Worm (Caenorhabditis elegans): Measurements from ENCODE around the gene Y54G2A.26.
A peak's percentile ranks its signal among the peaks of the same experiment; 100 is the strongest.

Gene Y54G2A.26

DNA sequence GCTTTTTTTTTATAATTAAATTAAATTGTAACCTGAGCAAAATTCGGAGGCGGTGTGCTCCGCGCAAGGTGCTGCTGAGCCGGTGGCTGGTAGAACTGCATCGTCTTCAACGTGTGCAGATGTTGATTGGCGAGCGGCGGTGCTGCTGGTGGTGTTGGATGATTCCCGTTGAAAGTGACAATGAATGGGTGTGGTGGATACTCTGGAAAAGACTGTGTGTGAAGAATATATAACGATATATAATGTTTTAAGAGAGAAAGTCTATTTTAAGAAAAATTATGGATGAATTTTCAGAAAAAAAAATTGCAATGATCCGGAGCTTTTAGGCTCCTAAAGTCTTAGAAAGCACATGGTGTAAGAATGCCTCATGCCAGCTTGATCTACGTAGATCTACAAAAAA lies at the start of gene Y54G2A.26:
Gene Y54G2A.26 (minus strand): TSS at position 101 of the 400 bp plus-strand sequence.
- TF ChIP-seq ztf-23 (GFP tag; IDR thresholded peaks at IDR 0.05): no peak
- TF ChIP-seq klf-2 (GFP tag; conservative IDR thresholded peaks at IDR 0.05): no peak
- no peak for TF ChIP-seq flt-1 (GFP tag; IDR thresholded peaks at IDR 0.05)
- TF ChIP-seq ztf-29 (GFP tag; IDR thresholded peaks at IDR 0.05): no peak
- TF ChIP-seq med-1 (GFP tag; optimal IDR thresholded peaks at IDR 0.05; ENCODE audit: insufficient read depth): no peak
- TF ChIP-seq T22C8.4 (GFP tag; IDR thresholded peaks at IDR 0.05): no peak
- TF ChIP-seq cog-1 (tag; optimal IDR thresholded peaks at IDR 0.05): no peak
- no peak for TF ChIP-seq ref-1 (GFP tag; conservative IDR thresholded peaks at IDR 0.05)
- no peak for TF ChIP-seq tab-1 (GFP tag; IDR thresholded peaks at IDR 0.05)

DNA sequence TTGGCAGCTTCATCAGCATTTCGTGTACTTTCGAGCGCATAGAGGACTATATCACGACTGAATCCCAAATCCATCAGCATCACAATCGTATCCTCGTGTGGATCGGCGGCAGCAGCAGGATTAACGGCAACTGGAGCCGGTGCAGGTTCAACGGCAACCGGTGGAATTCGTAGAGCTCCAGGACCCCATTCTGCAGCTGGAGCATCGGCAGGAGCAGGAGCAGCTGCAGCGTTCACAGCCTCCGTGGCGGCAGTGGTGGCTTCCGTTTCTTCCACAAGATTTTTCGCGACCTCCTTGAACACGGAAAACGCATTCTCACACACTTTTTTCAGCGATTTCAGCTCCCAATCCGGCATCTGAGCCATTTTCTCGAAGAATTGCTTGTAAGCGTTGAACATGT lies 48.9 kb upstream of the Y54G2A.26 start:
- TF ChIP-seq cog-1 (tag; optimal IDR thresholded peaks at IDR 0.05) (no peak), ztf-23 (GFP tag; IDR thresholded peaks at IDR 0.05) (no peak), flt-1 (GFP tag; IDR thresholded peaks at IDR 0.05) (no peak)

DNA sequence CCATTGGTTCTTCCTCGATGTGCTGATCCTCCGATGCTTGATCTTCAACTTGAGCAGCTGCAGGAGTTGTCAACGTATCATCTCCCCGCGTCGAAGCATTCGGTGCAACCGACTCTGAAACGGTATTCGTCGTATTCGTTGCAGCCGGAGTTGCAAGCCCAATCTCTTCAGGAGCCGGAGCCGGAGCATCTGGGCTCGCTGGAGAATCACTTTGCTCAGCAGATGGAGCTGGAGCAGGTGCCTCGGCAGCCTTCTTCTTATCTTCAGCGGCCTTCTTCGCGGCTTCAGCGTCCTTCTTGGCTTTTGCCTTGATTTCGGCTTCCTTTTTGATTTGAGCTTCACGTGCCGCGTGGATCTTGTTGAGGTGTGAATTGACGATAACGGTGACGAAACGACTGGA lies 43.5 kb upstream of the Y54G2A.26 start:
- no peak for TF ChIP-seq T22C8.4 (GFP tag; IDR thresholded peaks at IDR 0.05)
- TF ChIP-seq tab-1 (GFP tag; IDR thresholded peaks at IDR 0.05): no peak
- TF ChIP-seq flt-1 (GFP tag; IDR thresholded peaks at IDR 0.05): no peak
- TF ChIP-seq ztf-29 (GFP tag; IDR thresholded peaks at IDR 0.05): no peak
- TF ChIP-seq med-1 (GFP tag; optimal IDR thresholded peaks at IDR 0.05; ENCODE audit: insufficient read depth): no peak
- TF ChIP-seq cog-1 (tag; optimal IDR thresholded peaks at IDR 0.05): no peak
- no peak for TF ChIP-seq ref-1 (GFP tag; conservative IDR thresholded peaks at IDR 0.05)
- no peak for TF ChIP-seq klf-2 (GFP tag; conservative IDR thresholded peaks at IDR 0.05)
- no peak for TF ChIP-seq ztf-23 (GFP tag; IDR thresholded peaks at IDR 0.05)

DNA sequence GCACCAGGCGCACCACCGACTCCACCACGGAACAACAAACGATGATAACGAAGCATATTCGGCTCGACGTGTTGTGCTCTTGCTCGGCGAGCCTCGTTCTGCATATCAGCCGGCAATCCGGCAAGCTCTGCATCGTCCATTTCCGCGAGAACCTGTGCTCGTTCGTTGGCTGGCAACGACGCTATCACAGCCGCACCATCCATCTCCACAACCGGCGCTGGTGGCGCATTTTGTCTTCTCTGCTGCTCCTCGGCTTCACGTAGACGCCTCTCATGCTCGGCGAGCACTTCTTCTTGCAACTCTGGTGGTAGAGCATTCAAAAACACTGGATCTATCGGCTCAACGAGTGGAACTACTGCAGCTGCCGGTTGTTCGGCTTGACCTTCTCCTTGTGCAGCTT lies 42.7 kb upstream of the Y54G2A.26 start:
- no peak for TF ChIP-seq ref-1 (GFP tag; conservative IDR thresholded peaks at IDR 0.05)
- no peak for TF ChIP-seq ztf-29 (GFP tag; IDR thresholded peaks at IDR 0.05)
- no peak for TF ChIP-seq T22C8.4 (GFP tag; IDR thresholded peaks at IDR 0.05)
- TF ChIP-seq cog-1 (tag; optimal IDR thresholded peaks at IDR 0.05): no peak
- TF ChIP-seq ztf-23 (GFP tag; IDR thresholded peaks at IDR 0.05): no peak
- TF ChIP-seq med-1 (GFP tag; optimal IDR thresholded peaks at IDR 0.05; ENCODE audit: insufficient read depth): no peak
- TF ChIP-seq klf-2 (GFP tag; conservative IDR thresholded peaks at IDR 0.05): no peak
- no peak for TF ChIP-seq tab-1 (GFP tag; IDR thresholded peaks at IDR 0.05)

DNA sequence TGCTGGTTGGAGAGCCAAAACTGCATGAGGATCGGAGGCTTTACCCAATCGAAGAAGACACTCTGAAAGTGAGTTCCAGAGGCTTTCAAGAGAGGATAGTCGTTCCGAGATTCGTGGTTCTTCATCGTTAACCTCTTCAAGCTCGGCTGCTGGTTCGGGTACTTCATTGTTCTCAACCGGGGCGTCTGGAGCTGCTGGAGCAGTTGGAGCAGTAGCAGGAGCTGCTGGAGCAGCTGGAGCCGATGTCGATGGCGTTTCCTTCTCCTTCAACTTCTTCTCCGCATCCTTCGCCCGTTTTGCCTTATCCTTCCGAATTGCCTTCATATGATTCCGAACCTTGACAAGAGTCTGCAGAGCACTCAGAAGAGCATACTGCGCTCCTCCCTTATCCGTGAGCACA lies 40.1 kb upstream of the Y54G2A.26 start:
- TF ChIP-seq T22C8.4 (GFP tag; IDR thresholded peaks at IDR 0.05): no peak
- no peak for TF ChIP-seq ref-1 (GFP tag; conservative IDR thresholded peaks at IDR 0.05)
- TF ChIP-seq klf-2 (GFP tag; conservative IDR thresholded peaks at IDR 0.05): no peak
- TF ChIP-seq cog-1 (tag; optimal IDR thresholded peaks at IDR 0.05): no peak
- TF ChIP-seq tab-1 (GFP tag; IDR thresholded peaks at IDR 0.05): no peak
- TF ChIP-seq med-1 (GFP tag; optimal IDR thresholded peaks at IDR 0.05; ENCODE audit: insufficient read depth): no peak
- TF ChIP-seq flt-1 (GFP tag; IDR thresholded peaks at IDR 0.05): no peak
- no peak for TF ChIP-seq ztf-23 (GFP tag; IDR thresholded peaks at IDR 0.05)
- TF ChIP-seq ztf-29 (GFP tag; IDR thresholded peaks at IDR 0.05): no peak

DNA sequence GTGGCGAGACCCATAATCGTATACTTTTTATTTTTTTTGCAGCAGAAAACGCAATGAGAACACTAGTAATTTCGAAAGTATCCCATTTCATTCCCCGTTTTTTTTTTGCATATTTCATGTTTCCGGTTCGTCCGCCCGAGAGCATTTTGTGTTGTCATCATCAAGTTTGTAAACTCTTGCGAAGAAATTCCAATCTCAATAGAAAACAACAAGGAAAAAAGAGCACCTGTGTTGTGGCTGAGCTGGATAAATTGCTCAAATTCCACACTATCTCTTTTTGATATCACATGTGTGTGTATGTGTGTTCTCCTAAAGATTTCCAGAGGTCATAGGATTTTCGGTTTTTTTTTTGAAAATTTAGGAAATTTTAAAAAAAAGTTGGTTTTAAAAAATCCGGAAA lies 36.7 kb upstream of the Y54G2A.26 start:
- TF ChIP-seq ref-1 (GFP tag; conservative IDR thresholded peaks at IDR 0.05): no peak
- no peak for TF ChIP-seq T22C8.4 (GFP tag; IDR thresholded peaks at IDR 0.05)
- TF ChIP-seq flt-1 (GFP tag; IDR thresholded peaks at IDR 0.05): no peak
- TF ChIP-seq cog-1 (tag; optimal IDR thresholded peaks at IDR 0.05): no peak
- TF ChIP-seq ztf-23 (GFP tag; IDR thresholded peaks at IDR 0.05): no peak
- no peak for TF ChIP-seq tab-1 (GFP tag; IDR thresholded peaks at IDR 0.05)
- no peak for TF ChIP-seq med-1 (GFP tag; optimal IDR thresholded peaks at IDR 0.05; ENCODE audit: insufficient read depth)
- no peak for TF ChIP-seq ztf-29 (GFP tag; IDR thresholded peaks at IDR 0.05)
- TF ChIP-seq klf-2 (GFP tag; conservative IDR thresholded peaks at IDR 0.05): no peak

DNA sequence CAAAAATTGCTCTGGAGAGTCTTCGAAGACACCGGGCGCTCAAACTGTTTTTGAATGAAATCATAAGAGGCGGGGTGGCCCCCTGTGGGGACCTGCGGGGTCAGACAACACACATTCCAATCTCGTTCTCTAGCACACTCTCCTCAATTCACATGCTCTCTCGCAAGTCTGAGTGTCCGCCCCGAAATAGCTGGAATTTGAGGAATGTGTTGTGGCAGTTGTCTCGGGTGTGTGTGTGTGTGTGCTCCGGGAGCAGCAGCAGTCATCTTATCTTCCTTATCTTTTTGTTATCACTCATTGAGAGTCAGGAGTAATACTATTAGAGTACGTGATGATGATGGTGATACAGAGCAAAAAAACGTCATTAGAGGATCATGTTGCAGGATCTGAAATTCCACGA lies 34.6 kb upstream of the Y54G2A.26 start:
- TF ChIP-seq T22C8.4 (GFP tag; IDR thresholded peaks at IDR 0.05): no peak
- no peak for TF ChIP-seq med-1 (GFP tag; optimal IDR thresholded peaks at IDR 0.05; ENCODE audit: insufficient read depth)
- no peak for TF ChIP-seq tab-1 (GFP tag; IDR thresholded peaks at IDR 0.05)
- TF ChIP-seq ref-1 (GFP tag; conservative IDR thresholded peaks at IDR 0.05): no peak
- TF ChIP-seq cog-1 (tag; optimal IDR thresholded peaks at IDR 0.05): no peak
- no peak for TF ChIP-seq ztf-29 (GFP tag; IDR thresholded peaks at IDR 0.05)
- no peak for TF ChIP-seq klf-2 (GFP tag; conservative IDR thresholded peaks at IDR 0.05)
- no peak for TF ChIP-seq ztf-23 (GFP tag; IDR thresholded peaks at IDR 0.05)
- TF ChIP-seq flt-1 (GFP tag; IDR thresholded peaks at IDR 0.05): no peak

DNA sequence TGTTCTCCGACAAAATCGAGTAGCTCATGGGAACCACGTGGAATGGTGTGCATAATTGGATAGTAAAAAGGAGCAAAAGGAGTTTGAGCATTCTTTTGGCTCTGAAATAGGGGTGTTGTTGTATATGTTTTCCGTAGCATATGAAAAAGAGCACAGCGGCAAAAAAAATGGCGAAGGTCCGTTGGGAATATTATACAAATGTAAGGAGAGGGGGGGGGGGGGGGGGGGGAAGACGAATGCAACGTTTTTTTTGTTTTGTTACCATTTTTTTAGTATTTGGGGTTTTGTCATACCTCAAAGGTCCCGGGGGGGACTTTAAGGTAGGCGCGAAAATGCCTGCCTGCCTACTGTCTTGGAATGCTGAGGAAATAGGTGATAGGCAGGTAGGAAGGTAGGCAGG lies 33.6 kb upstream of the Y54G2A.26 start, which contains the start of gene ndnf-1:
Gene ndnf-1 (minus strand): TSS at position 101 of the 400 bp plus-strand sequence.
- TF ChIP-seq cog-1 (tag; optimal IDR thresholded peaks at IDR 0.05): no peak
- no peak for TF ChIP-seq T22C8.4 (GFP tag; IDR thresholded peaks at IDR 0.05)
- TF ChIP-seq ztf-23 (GFP tag; IDR thresholded peaks at IDR 0.05): no peak
- no peak for TF ChIP-seq flt-1 (GFP tag; IDR thresholded peaks at IDR 0.05)
- TF ChIP-seq klf-2 (GFP tag; conservative IDR thresholded peaks at IDR 0.05): no peak

DNA sequence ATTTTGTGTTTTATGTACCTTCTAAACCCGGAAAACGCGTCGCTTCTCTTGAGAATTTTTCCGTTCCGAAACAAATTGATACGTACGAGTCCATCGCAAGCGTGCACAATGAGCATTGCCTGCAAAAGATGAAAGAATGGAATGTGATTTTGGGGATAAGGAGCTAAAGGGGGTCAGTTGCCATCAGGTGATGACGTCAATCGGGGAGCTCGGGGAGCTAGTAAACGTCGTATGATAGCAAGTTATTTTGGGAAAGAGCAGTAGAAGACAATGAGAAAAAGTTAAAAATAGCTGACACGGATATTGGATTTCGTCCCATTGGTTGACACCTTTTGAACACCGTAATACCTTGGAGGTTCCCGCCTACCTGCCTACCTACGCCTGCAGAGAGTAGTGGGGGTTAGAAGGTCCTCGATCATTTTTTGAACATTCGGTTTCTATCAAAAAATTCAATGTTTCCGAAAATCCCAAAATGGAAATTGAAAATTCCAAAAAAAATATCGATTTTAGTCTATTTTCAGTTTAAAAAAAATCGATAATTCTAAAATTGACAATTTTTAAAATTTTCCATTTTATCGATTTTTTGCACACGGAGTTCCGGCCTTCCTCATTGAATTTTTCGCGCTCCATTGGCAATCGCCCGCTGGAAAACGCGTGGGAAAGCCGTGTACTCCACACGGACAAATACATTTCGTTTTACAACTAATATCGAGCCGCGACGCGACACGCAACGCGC lies 30.8 kb upstream of the Y54G2A.26 start:
- TF ChIP-seq ztf-29 (GFP tag; IDR thresholded peaks at IDR 0.05) (no peak), flt-1 (GFP tag; IDR thresholded peaks at IDR 0.05) (no peak), ztf-23 (GFP tag; IDR thresholded peaks at IDR 0.05) (no peak), klf-2 (GFP tag; conservative IDR thresholded peaks at IDR 0.05) (no peak), T22C8.4 (GFP tag; IDR thresholded peaks at IDR 0.05) (peak; percentile 67), ref-1 (GFP tag; conservative IDR thresholded peaks at IDR 0.05) (no peak)

DNA sequence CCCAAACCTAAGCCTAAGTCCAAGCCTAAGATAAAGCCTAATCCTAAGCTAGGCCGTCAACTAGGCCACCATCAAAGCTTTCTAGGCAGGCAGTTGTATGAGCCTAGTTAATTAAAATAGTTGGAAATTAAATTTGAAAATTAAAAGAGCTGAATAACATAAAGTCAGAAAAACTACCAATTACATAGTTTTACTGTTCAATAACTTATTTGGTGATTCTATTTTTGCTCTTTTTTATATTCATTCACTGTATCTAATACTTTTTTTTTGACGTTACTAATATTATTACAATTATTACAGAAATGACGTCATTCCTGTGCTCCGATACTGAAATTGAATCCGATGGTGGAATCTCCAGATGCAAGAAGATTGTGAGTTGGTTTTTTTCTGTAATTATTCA lies 24.2 kb upstream of the Y54G2A.26 start, which contains the start of gene lin-22:
Gene lin-22 (plus strand): TSS at position 301 of the 400 bp plus-strand sequence.
- TF ChIP-seq tab-1 (GFP tag; IDR thresholded peaks at IDR 0.05): no peak
- no peak for TF ChIP-seq med-1 (GFP tag; optimal IDR thresholded peaks at IDR 0.05; ENCODE audit: insufficient read depth)
- no peak for TF ChIP-seq T22C8.4 (GFP tag; IDR thresholded peaks at IDR 0.05)
- no peak for TF ChIP-seq flt-1 (GFP tag; IDR thresholded peaks at IDR 0.05)
- TF ChIP-seq cog-1 (tag; optimal IDR thresholded peaks at IDR 0.05): no peak
- no peak for TF ChIP-seq ref-1 (GFP tag; conservative IDR thresholded peaks at IDR 0.05)
- TF ChIP-seq klf-2 (GFP tag; conservative IDR thresholded peaks at IDR 0.05): no peak
- no peak for TF ChIP-seq ztf-29 (GFP tag; IDR thresholded peaks at IDR 0.05)
- TF ChIP-seq ztf-23 (GFP tag; IDR thresholded peaks at IDR 0.05): no peak

Measured in whole organism, midembryonic.